Fruit fly (Drosophila melanogaster) whole organism, adult: ENCODE data around the gene shd.

Experiments
- CG11617 ChIP-seq: fragments of 200-800 bp; sonication (Bioruptor generic); optimal IDR thresholded peaks from 2 replicates; lab custom pipeline; 2017; ENCODE audit warnings: mild to moderate bottlenecking, missing biosample characterization, missing genetic modification reagents, missing genetic modification characterization
- CG12768 ChIP-seq: fragments of 200-800 bp; sonication (Bioruptor generic); optimal IDR thresholded peaks from 2 replicates; lab custom pipeline; 2017; ENCODE audit warnings: missing biosample characterization, missing genetic modification characterization, mild to moderate bottlenecking, moderate library complexity, missing genetic modification reagents
- CG14711 ChIP-seq: fragments of 200-800 bp; sonication (Bioruptor generic); optimal IDR thresholded peaks from 2 replicates; lab custom pipeline; 2018; ENCODE audit warnings: missing biosample characterization, mild to moderate bottlenecking, missing genetic modification characterization, moderate library complexity
- CG1620 ChIP-seq: fragments of 200-800 bp; sonication (Bioruptor generic); optimal IDR thresholded peaks from 2 replicates; lab custom pipeline; 2016; ENCODE audit warnings: missing biosample characterization, missing genetic modification characterization
- CG33017 ChIP-seq: fragments of 200-800 bp; sonication (Bioruptor generic); optimal IDR thresholded peaks from 2 replicates; lab custom pipeline; 2018; ENCODE audit warnings: missing biosample characterization, mild to moderate bottlenecking, missing genetic modification characterization, moderate library complexity
- CG5204 ChIP-seq: fragments of 200-800 bp; sonication (Bioruptor generic); optimal IDR thresholded peaks from 2 replicates; lab custom pipeline; 2016; ENCODE audit warnings: missing biosample characterization, missing genetic modification characterization
- CG7045 ChIP-seq: fragments of 200-800 bp; sonication (Bioruptor generic); optimal IDR thresholded peaks from 2 replicates; lab custom pipeline; 2017; ENCODE audit warnings: missing biosample characterization, mild to moderate bottlenecking, missing genetic modification characterization
- CG7101 ChIP-seq: fragments of 200-800 bp; sonication (Bioruptor generic); optimal IDR thresholded peaks from 2 replicates; lab custom pipeline; 2018; ENCODE audit warnings: missing biosample characterization, mild to moderate bottlenecking, missing genetic modification characterization, moderate library complexity
- Clk ChIP-seq: fragments of 200-800 bp; sonication (Bioruptor generic); optimal IDR thresholded peaks from 2 replicates; lab custom pipeline; 2017; ENCODE audit warnings: missing biosample characterization, missing genetic modification characterization
- Crg-1 ChIP-seq: fragments of 200-800 bp; sonication (Bioruptor generic); optimal IDR thresholded peaks from 2 replicates; lab custom pipeline; 2016; ENCODE audit warnings: missing biosample characterization, missing genetic modification characterization
- Hr96 ChIP-seq: fragments of 200-800 bp; sonication (Bioruptor generic); optimal IDR thresholded peaks from 2 replicates; lab custom pipeline; 2016; ENCODE audit warnings: missing biosample characterization, missing genetic modification characterization
- Mnt ChIP-seq: fragments of 200-800 bp; sonication (Bioruptor generic); optimal IDR thresholded peaks from 2 replicates; lab custom pipeline; 2016; ENCODE audit warnings: missing biosample characterization, mild to moderate bottlenecking, missing genetic modification characterization
- bab1 ChIP-seq: fragments of 200-800 bp; sonication (Bioruptor generic); optimal IDR thresholded peaks from 3 replicates; lab custom pipeline; 2019; ENCODE audit warnings: missing biosample characterization, mild to moderate bottlenecking, missing genetic modification characterization, moderate library complexity
- cic ChIP-seq: fragments of 200-800 bp; sonication (Bioruptor generic); optimal IDR thresholded peaks from 2 replicates; lab custom pipeline; 2017; ENCODE audit warnings: missing biosample characterization, mild to moderate bottlenecking, missing genetic modification characterization, moderate library complexity
- cnc ChIP-seq, 2 experiments: fragments of >200 bp; optimal IDR thresholded peaks; 2 replicates each; lab custom pipeline; 2017
- kay ChIP-seq: fragments of 200-800 bp; sonication (Bioruptor generic); peaks from one replicate; lab custom pipeline; 2016; ENCODE audit warnings: missing biosample characterization, missing genetic modification characterization, borderline replicate concordance
- ovo ChIP-seq: fragments of 200-800 bp; sonication (Bioruptor generic); optimal IDR thresholded peaks from 2 replicates; lab custom pipeline; 2016; ENCODE audit warnings: missing biosample characterization, missing genetic modification characterization
- pad ChIP-seq: fragments of 200-800 bp; sonication (Bioruptor generic); optimal IDR thresholded peaks from 3 replicates; lab custom pipeline; 2017; ENCODE audit warnings: missing biosample characterization, missing genetic modification characterization, mild to moderate bottlenecking, moderate library complexity, missing genetic modification reagents
- tj ChIP-seq: fragments of 200-800 bp; sonication (Bioruptor generic); optimal IDR thresholded peaks from 3 replicates; lab custom pipeline; 2017; ENCODE audit warnings: missing biosample characterization, mild to moderate bottlenecking, missing genetic modification characterization, moderate library complexity
- toe ChIP-seq: fragments of 200-800 bp; sonication (Bioruptor generic); optimal IDR thresholded peaks from 2 replicates; lab custom pipeline; 2016; ENCODE audit warnings: missing biosample characterization, missing genetic modification characterization

The shd gene

dm6 chr3L:14648922-14649321 lies 34.7 kb downstream of the shd start:
- TF ChIP-seq CG14711 (tag; lab: Kevin White, UChicago) (no peak), Hr96 (GFP tag; lab: Kevin White, UChicago) (no peak), CG5204 (GFP tag; lab: Kevin White, UChicago) (no peak), ovo (GFP tag; lab: Kevin White, UChicago) (no peak), tj (no peak)

- TF ChIP-seq CG7045 (GFP tag; lab: Kevin White, UChicago) = no peak
- no peak for TF ChIP-seq CG5204 (GFP tag; lab: Kevin White, UChicago)
- no peak for TF ChIP-seq CG14711 (tag; lab: Kevin White, UChicago)
- no peak for TF ChIP-seq CG11617 (GFP tag; lab: Kevin White, UChicago)
- TF ChIP-seq pad (GFP tag; lab: Kevin White, UChicago) = no peak
- peak; percentile 85 for TF ChIP-seq cic (GFP tag; lab: Kevin White, UChicago)
- TF ChIP-seq CG7101 (tag; lab: Kevin White, UChicago) = no peak
- no peak for TF ChIP-seq CG1620 (GFP tag; lab: Kevin White, UChicago)
- no peak for TF ChIP-seq CG33017
- no peak for TF ChIP-seq bab1 (GFP tag; lab: Kevin White, UChicago)
- no peak for TF ChIP-seq toe (GFP tag; lab: Kevin White, UChicago)
- no peak for TF ChIP-seq Hr96 (GFP tag; lab: Kevin White, UChicago)
- peak; percentile 38 for TF ChIP-seq kay (GFP tag; lab: Kevin White, UChicago)
- no peak for TF ChIP-seq Crg-1 (GFP tag; lab: Kevin White, UChicago)
- no peak for TF ChIP-seq Mnt
- no peak for TF ChIP-seq Clk (GFP tag; lab: Kevin White, UChicago)
- TF ChIP-seq tj = peak; percentile 44
- TF ChIP-seq CG12768 = no peak
- no peak for TF ChIP-seq cnc (optimal IDR thresholded peaks at IDR 0.05; lab: Kevin White, UChicago)
- TF ChIP-seq ovo (GFP tag; lab: Kevin White, UChicago) = no peak
Observed at dm6 chr3L:14650348-14650747, 36.1 kb downstream of the shd start.

dm6 chr3L:14652554-14652953 lies 38.3 kb downstream of the shd start:
- TF ChIP-seq toe (GFP tag; lab: Kevin White, UChicago) = no peak
- TF ChIP-seq CG33017 = no peak
- no peak for TF ChIP-seq Clk (GFP tag; lab: Kevin White, UChicago)
- TF ChIP-seq CG7101 (tag; lab: Kevin White, UChicago) = no peak
- no peak for TF ChIP-seq tj
- no peak for TF ChIP-seq Hr96 (GFP tag; lab: Kevin White, UChicago)
- no peak for TF ChIP-seq Mnt
- no peak for TF ChIP-seq bab1 (GFP tag; lab: Kevin White, UChicago)
- TF ChIP-seq Crg-1 (GFP tag; lab: Kevin White, UChicago) = no peak
- no peak for TF ChIP-seq cnc (optimal IDR thresholded peaks at IDR 0.05; lab: Kevin White, UChicago)
- TF ChIP-seq pad (GFP tag; lab: Kevin White, UChicago) = no peak

- TF ChIP-seq CG14711 (tag; lab: Kevin White, UChicago) = no peak
- no peak for TF ChIP-seq CG5204 (GFP tag; lab: Kevin White, UChicago)
- TF ChIP-seq CG7101 (tag; lab: Kevin White, UChicago) = no peak
- no peak for TF ChIP-seq ovo (GFP tag; lab: Kevin White, UChicago)
- TF ChIP-seq CG33017 = no peak
- no peak for TF ChIP-seq toe (GFP tag; lab: Kevin White, UChicago)
- TF ChIP-seq Clk (GFP tag; lab: Kevin White, UChicago) = no peak
- no peak for TF ChIP-seq CG12768
- no peak for TF ChIP-seq CG1620 (GFP tag; lab: Kevin White, UChicago)
- TF ChIP-seq pad (GFP tag; lab: Kevin White, UChicago) = no peak
- no peak for TF ChIP-seq cnc (optimal IDR thresholded peaks at IDR 0.05; lab: Kevin White, UChicago)
Observed at dm6 chr3L:14654737-14655136, 40.5 kb downstream of the shd start.

dm6 chr3L:14655178-14655577 lies 40.9 kb downstream of the shd start:
- TF ChIP-seq Hr96 (GFP tag; lab: Kevin White, UChicago) = no peak
- no peak for TF ChIP-seq pad (GFP tag; lab: Kevin White, UChicago)
- no peak for TF ChIP-seq toe (GFP tag; lab: Kevin White, UChicago)
- TF ChIP-seq CG5204 (GFP tag; lab: Kevin White, UChicago) = no peak
- TF ChIP-seq Mnt = no peak
- TF ChIP-seq Clk (GFP tag; lab: Kevin White, UChicago) = no peak
- no peak for TF ChIP-seq CG7101 (tag; lab: Kevin White, UChicago)
- TF ChIP-seq CG1620 (GFP tag; lab: Kevin White, UChicago) = no peak
- no peak for TF ChIP-seq CG7045 (GFP tag; lab: Kevin White, UChicago)
- no peak for TF ChIP-seq CG12768
- no peak for TF ChIP-seq CG11617 (GFP tag; lab: Kevin White, UChicago)
- no peak for TF ChIP-seq CG33017
- TF ChIP-seq tj = no peak
- TF ChIP-seq cnc (optimal IDR thresholded peaks at IDR 0.05; lab: Kevin White, UChicago) = no peak
- no peak for TF ChIP-seq CG14711 (tag; lab: Kevin White, UChicago)
- TF ChIP-seq ovo (GFP tag; lab: Kevin White, UChicago) = no peak
- TF ChIP-seq kay (GFP tag; lab: Kevin White, UChicago) = no peak
- TF ChIP-seq Crg-1 (GFP tag; lab: Kevin White, UChicago) = no peak

dm6 chr3L:14655681-14656080 lies 41.4 kb downstream of the shd start:
- TF ChIP-seq CG1620 (GFP tag; lab: Kevin White, UChicago) (no peak), CG14711 (tag; lab: Kevin White, UChicago) (no peak), ovo (GFP tag; lab: Kevin White, UChicago) (no peak), toe (GFP tag; lab: Kevin White, UChicago) (no peak), Crg-1 (GFP tag; lab: Kevin White, UChicago) (no peak), tj (no peak), Mnt (no peak)
